Worm (Caenorhabditis elegans) whole organism, L4 larva: ENCODE measurements around the gene C10G8.3.
A peak's percentile ranks its signal among the peaks of the same experiment; 100 is the strongest.

ENCODE experiments used
- D1046.2 ChIP-seq: fragments of 200-800 bp; sonication (Bioruptor generic); IDR thresholded peaks from 2 replicates; pipeline ENCODE4 v1.3.6; 2022; ENCODE audit warnings: missing genetic modification characterization, missing compliant biosample characterization
- F37D6.2 ChIP-seq: sonication (generic microtip); optimal IDR thresholded peaks from 2 replicates; lab custom pipeline; 2016; ENCODE audit warnings: mild to moderate bottlenecking, missing genetic modification characterization, missing compliant biosample characterization
- T26A8.4 ChIP-seq: fragments of 200-800 bp; sonication (Bioruptor generic); IDR thresholded peaks from 2 replicates; pipeline ENCODE4 v1.3.6; 2022; ENCODE audit warnings: missing genetic modification characterization, missing compliant biosample characterization
- ZK546.5 ChIP-seq, 2 experiments: sonication (generic microtip); optimal IDR thresholded peaks; 2 replicates each; lab custom pipeline; 2017; ENCODE audit warnings: missing biosample characterization in 2 of 2, missing genetic modification characterization in 2 of 2
- ceh-62 ChIP-seq: sonication (generic microtip); optimal IDR thresholded peaks from 2 replicates; lab custom pipeline; 2017; ENCODE audit warnings: missing biosample characterization, missing genetic modification characterization
- ceh-82 ChIP-seq: sonication (generic microtip); optimal IDR thresholded peaks from 2 replicates; lab custom pipeline; 2017; ENCODE audit warnings: missing biosample characterization, missing genetic modification characterization
- ces-1 ChIP-seq: fragments of 150-350 bp; sonication (generic microtip); optimal IDR thresholded peaks from 4 replicates; lab custom pipeline; 2014; ENCODE audit warnings: missing biosample characterization, missing genetic modification reagents, missing genetic modification characterization
- daf-12 ChIP-seq: fragments of 150-350 bp; optimal IDR thresholded peaks from 2 replicates; lab custom pipeline; 2014; ENCODE audit warnings: missing biosample characterization, missing genetic modification reagents, missing genetic modification characterization
- dmd-6 ChIP-seq: fragments of 200-800 bp; sonication (Bioruptor generic); IDR thresholded peaks from 2 replicates; pipeline ENCODE4 v1.3.6; 2022; ENCODE audit warnings: missing genetic modification reagents, missing genetic modification characterization, missing compliant biosample characterization
- dmd-8 ChIP-seq: fragments of 200-800 bp; sonication (Bioruptor generic); IDR thresholded peaks from 2 replicates; pipeline ENCODE4 v1.3.6; 2022; ENCODE audit warnings: missing genetic modification characterization, missing compliant biosample characterization
- dpl-1 ChIP-seq: fragments of 150-350 bp; optimal IDR thresholded peaks from 2 replicates; lab custom pipeline; 2014; ENCODE audit warnings: missing biosample characterization, missing genetic modification reagents, missing genetic modification characterization
- duxl-1 ChIP-seq: sonication (generic microtip); optimal IDR thresholded peaks from 2 replicates; lab custom pipeline; 2016; ENCODE audit warnings: mild to moderate bottlenecking, missing genetic modification characterization, moderate library complexity, missing compliant biosample characterization; ENCODE audit not compliant: poor library complexity
- egl-43 ChIP-seq: fragments of 200-800 bp; sonication (Bioruptor generic); IDR thresholded peaks from 2 replicates; pipeline ENCODE4 v1.3.6; 2022; ENCODE audit warnings: missing genetic modification reagents, missing genetic modification characterization, missing compliant biosample characterization
- gei-8 ChIP-seq: fragments of 200-800 bp; sonication (Bioruptor generic); optimal IDR thresholded peaks from 2 replicates; lab custom pipeline; 2018; ENCODE audit warnings: mild to moderate bottlenecking, missing genetic modification characterization, missing compliant biosample characterization
- hlh-11 ChIP-seq: fragments of 200-800 bp; sonication (Bioruptor generic); optimal IDR thresholded peaks from 2 replicates; lab custom pipeline; 2018; ENCODE audit warnings: mild to moderate bottlenecking, missing genetic modification characterization, missing compliant biosample characterization
- hlh-30 ChIP-seq: sonication (generic microtip); optimal IDR thresholded peaks from 2 replicates; lab custom pipeline; 2017; ENCODE audit warnings: antibody characterized with exemption, mild to moderate bottlenecking, missing genetic modification characterization, missing compliant biosample characterization; ENCODE audit not compliant: insufficient read depth
- hmg-1.1 ChIP-seq: fragments of 200-800 bp; sonication (Bioruptor generic); IDR thresholded peaks from 2 replicates; pipeline ENCODE4 v1.3.6; 2022; ENCODE audit warnings: missing genetic modification reagents, missing genetic modification characterization, missing compliant biosample characterization
- jun-1 ChIP-seq: fragments of 150-350 bp; optimal IDR thresholded peaks from 2 replicates; lab custom pipeline; 2014; ENCODE audit warnings: missing biosample characterization, missing genetic modification reagents, missing genetic modification characterization
- lim-7 ChIP-seq: fragments of 200-800 bp; sonication (Bioruptor generic); IDR thresholded peaks from 2 replicates; pipeline ENCODE4 v1.3.6; 2022; ENCODE audit warnings: missing genetic modification characterization, missing compliant biosample characterization
- lin-1 ChIP-seq: fragments of 200-800 bp; sonication (Bioruptor generic); IDR thresholded peaks from 2 replicates; pipeline ENCODE4 v1.3.6; 2022; ENCODE audit warnings: missing genetic modification reagents, missing genetic modification characterization, missing compliant biosample characterization
- lin-29 ChIP-seq: fragments of 200-800 bp; sonication (Bioruptor generic); IDR thresholded peaks from 2 replicates; pipeline ENCODE4 v1.3.6; 2022; ENCODE audit warnings: missing genetic modification reagents, missing genetic modification characterization, missing compliant biosample characterization
- lin-38 ChIP-seq: fragments of 200-800 bp; sonication (Bioruptor generic); IDR thresholded peaks from 2 replicates; pipeline ENCODE4 v1.3.6; 2022; ENCODE audit warnings: missing genetic modification reagents, missing genetic modification characterization, missing compliant biosample characterization
- lsy-2 ChIP-seq, 2 experiments: fragments of 150-350 bp in 1 of 2; sonication (generic microtip) in 1 of 2; optimal IDR thresholded peaks; 2 replicates each; lab custom pipeline; 2014 to 2017; ENCODE audit warnings: missing biosample characterization in 2 of 2, missing genetic modification characterization in 2 of 2
- mdl-1 ChIP-seq, 2 experiments: fragments of 150-350 bp in 1 of 2; sonication (generic microtip) in 1 of 2; optimal IDR thresholded peaks; 2 replicates each; lab custom pipeline; 2014 to 2017; ENCODE audit warnings: missing biosample characterization in 2 of 2, missing genetic modification characterization in 2 of 2
- mep-1 ChIP-seq: fragments of 150-350 bp; sonication (generic microtip); optimal IDR thresholded peaks from 3 replicates; lab custom pipeline; 2014; ENCODE audit warnings: missing biosample characterization, missing genetic modification characterization
- mes-2 ChIP-seq: sonication (generic microtip); optimal IDR thresholded peaks from 2 replicates; lab custom pipeline; 2016; ENCODE audit warnings: missing genotype, mild to moderate bottlenecking, missing genetic modification characterization, missing compliant biosample characterization; ENCODE audit not compliant: poor library complexity, severe bottlenecking
- mxl-2 ChIP-seq: fragments of 200-800 bp; sonication (Bioruptor generic); conservative IDR thresholded peaks from 2 replicates; pipeline ENCODE4 v1.3.6; 2022; ENCODE audit warnings: missing genetic modification reagents, missing genetic modification characterization, missing compliant biosample characterization
- nhr-11 ChIP-seq: fragments of 150-350 bp; optimal IDR thresholded peaks from 2 replicates; lab custom pipeline; 2014; ENCODE audit warnings: missing biosample characterization, missing genetic modification characterization
- nhr-111 ChIP-seq: fragments of 200-800 bp; sonication (Bioruptor generic); optimal IDR thresholded peaks from 2 replicates; lab custom pipeline; 2018; ENCODE audit warnings: mild to moderate bottlenecking, missing genetic modification characterization, missing compliant biosample characterization
- nhr-25 ChIP-seq: sonication (generic microtip); optimal IDR thresholded peaks from 2 replicates; lab custom pipeline; 2017; ENCODE audit warnings: missing genetic modification characterization, mild to moderate bottlenecking, missing compliant biosample characterization, antibody characterized with exemption, moderate library complexity, borderline replicate concordance; ENCODE audit not compliant: insufficient read depth
- php-3 ChIP-seq: fragments of 200-800 bp; sonication (Bioruptor generic); IDR thresholded peaks from 2 replicates; pipeline ENCODE4 v1.3.6; 2022; ENCODE audit warnings: missing genetic modification reagents, missing genetic modification characterization, missing compliant biosample characterization
- pqm-1 ChIP-seq: sonication (generic microtip); optimal IDR thresholded peaks from 2 replicates; lab custom pipeline; 2017; ENCODE audit warnings: missing biosample characterization, missing genetic modification characterization
- rbr-2 ChIP-seq: sonication (generic microtip); optimal IDR thresholded peaks from 2 replicates; lab custom pipeline; 2016; ENCODE audit warnings: missing genotype, missing genetic modification characterization, missing compliant biosample characterization
- saeg-2 ChIP-seq: fragments of 200-800 bp; sonication (Bioruptor generic); IDR thresholded peaks from 2 replicates; pipeline ENCODE4 v1.3.6; 2022; ENCODE audit warnings: missing genetic modification reagents, missing genetic modification characterization, missing compliant biosample characterization
- sdz-12 ChIP-seq: fragments of 200-800 bp; sonication (Bioruptor generic); optimal IDR thresholded peaks from 2 replicates; lab custom pipeline; 2018; ENCODE audit warnings: mild to moderate bottlenecking, missing genetic modification characterization, missing compliant biosample characterization
- skn-1 ChIP-seq: fragments of 150-350 bp; optimal IDR thresholded peaks from 2 replicates; lab custom pipeline; 2014; ENCODE audit warnings: missing biosample characterization, missing genetic modification characterization
- spr-1 ChIP-seq: sonication (generic microtip); optimal IDR thresholded peaks from 2 replicates; lab custom pipeline; 2016; ENCODE audit warnings: mild to moderate bottlenecking, missing genetic modification characterization, missing compliant biosample characterization
- spr-3 ChIP-seq: fragments of 200-800 bp; sonication (Bioruptor generic); optimal IDR thresholded peaks from 2 replicates; lab custom pipeline; 2018; ENCODE audit warnings: mild to moderate bottlenecking, missing genetic modification characterization, missing compliant biosample characterization
- tra-1 ChIP-seq: fragments of 200-800 bp; sonication (Bioruptor generic); IDR thresholded peaks from 2 replicates; pipeline ENCODE4 v1.3.6; 2022; ENCODE audit warnings: missing genetic modification reagents, missing genetic modification characterization, missing compliant biosample characterization
- unc-39 ChIP-seq: sonication (generic microtip); optimal IDR thresholded peaks from 2 replicates; lab custom pipeline; 2017; ENCODE audit warnings: missing biosample characterization, missing genetic modification characterization
- ztf-11 ChIP-seq: fragments of 150-350 bp; optimal IDR thresholded peaks from 2 replicates; lab custom pipeline; 2014; ENCODE audit warnings: missing biosample characterization, missing genetic modification characterization

C10G8.3 gene

DNA sequence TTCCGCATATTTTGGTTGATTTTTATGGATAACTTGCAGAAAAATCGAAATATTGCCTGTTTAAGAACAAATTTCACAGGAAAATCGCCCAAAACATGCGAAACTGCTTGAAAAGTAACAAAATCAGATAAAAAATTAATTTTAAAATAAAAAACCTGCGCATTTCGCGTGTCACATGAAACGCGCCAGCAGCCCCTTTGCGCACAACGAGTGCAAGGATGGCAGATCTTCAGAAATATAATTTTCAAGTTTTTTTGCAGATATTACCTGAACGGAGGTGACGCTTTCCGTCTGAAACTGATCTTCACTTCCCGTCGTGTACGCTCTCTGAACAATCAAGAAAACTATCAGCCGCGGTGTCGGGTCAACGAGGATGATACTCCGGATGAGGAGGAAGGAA is 37.6 kb upstream of the C10G8.3 start:
- no peak for TF ChIP-seq nhr-111 (GFP tag; lab: Kevin White, UChicago)
- no peak for TF ChIP-seq nhr-25 (tag; lab: Kevin White, UChicago)
- TF ChIP-seq T26A8.4 (GFP tag; lab: Robert Waterston, UW) = peak; percentile 13; the same call in 1 of the 2 replicates
- no peak for TF ChIP-seq ceh-82 (tag; lab: Kevin White, UChicago)
- peak; percentile 36 for TF ChIP-seq hlh-11 (tag; lab: Kevin White, UChicago)
- peak; percentile 35 for TF ChIP-seq hmg-1.1 (GFP tag; lab: Robert Waterston, UW)
- no peak for TF ChIP-seq nhr-11 (tag; lab: Kevin White, UChicago)
- TF ChIP-seq ZK546.5 (tag; optimal IDR thresholded peaks at IDR 0.05; lab: Kevin White, UChicago) = no peak
- no peak for TF ChIP-seq skn-1
- no peak for TF ChIP-seq gei-8 (GFP tag; lab: Kevin White, UChicago)
- no peak for TF ChIP-seq daf-12 (tag; lab: Kevin White, UChicago)
- TF ChIP-seq lin-29 (GFP tag; lab: Robert Waterston, UW) = no peak
- no peak for TF ChIP-seq ztf-11 (tag; lab: Kevin White, UChicago)
- TF ChIP-seq lin-1 (GFP tag; lab: Robert Waterston, UW) = no peak
- no peak for TF ChIP-seq saeg-2
- peak in 1 of 2 experiments; percentile 72 for TF ChIP-seq lsy-2 (tag; optimal IDR thresholded peaks at IDR 0.05; lab: Kevin White, UChicago)
- no peak for TF ChIP-seq ces-1 (GFP tag; lab: Kevin White, UChicago)
- no peak for TF ChIP-seq unc-39 (tag; lab: Kevin White, UChicago)
- peak; percentile 61 for TF ChIP-seq hlh-30 (tag; lab: Kevin White, UChicago)
- TF ChIP-seq dmd-6 (GFP tag; lab: Robert Waterston, UW) = 0 out of 2 replicates have a peak, but pooled peaks have one; percentile 37
- TF ChIP-seq D1046.2 (GFP tag; lab: Robert Waterston, UW) = no peak
- peak; percentile 46 for TF ChIP-seq rbr-2
- peak; percentile 30 for TF ChIP-seq duxl-1 (tag; lab: Kevin White, UChicago)
- TF ChIP-seq lin-38 (GFP tag; lab: Robert Waterston, UW) = peak; percentile 77
- peak; percentile 34 for TF ChIP-seq mep-1 (tag; lab: Kevin White, UChicago)
- TF ChIP-seq lim-7 (GFP tag; lab: Robert Waterston, UW) = no peak
- TF ChIP-seq ceh-62 (tag; lab: Kevin White, UChicago) = no peak
- TF ChIP-seq spr-1 (tag; lab: Kevin White, UChicago) = no peak
- TF ChIP-seq mes-2 (tag; lab: Kevin White, UChicago) = peak; percentile 70
- TF ChIP-seq tra-1 = no peak
- no peak for TF ChIP-seq dmd-8 (GFP tag; lab: Robert Waterston, UW)
- TF ChIP-seq dpl-1 (GFP tag; lab: Kevin White, UChicago) = peak; percentile 66
- TF ChIP-seq mxl-2 (GFP tag; lab: Robert Waterston, UW) = no peak
- TF ChIP-seq sdz-12 (GFP tag; lab: Kevin White, UChicago) = no peak
- no peak for TF ChIP-seq pqm-1 (tag; lab: Kevin White, UChicago)
- TF ChIP-seq jun-1 (tag; lab: Kevin White, UChicago) = no peak
- TF ChIP-seq php-3 (GFP tag; lab: Robert Waterston, UW) = no peak
- peak; percentile 33 for TF ChIP-seq spr-3
- TF ChIP-seq mdl-1 (tag; optimal IDR thresholded peaks at IDR 0.05; lab: Kevin White, UChicago) = peak in 1 of 2 experiments; percentile 34
- TF ChIP-seq egl-43 (GFP tag; lab: Robert Waterston, UW) = peak; percentile 62; the same call in 1 of the 2 replicates
- peak; percentile 25 for TF ChIP-seq F37D6.2 (tag; lab: Kevin White, UChicago)
